Worm (Caenorhabditis elegans): ENCODE results near the gene gipc-1.

ce11 chrIII:4826606-4827005 lies 44.0 kb upstream of the gipc-1 start, which contains the start of gene F26A1.3:
- TF ChIP-seq dao-5 (tag; optimal IDR thresholded peaks at IDR 0.05) = no peak
- TF ChIP-seq him-1 (tag; optimal IDR thresholded peaks at IDR 0.05) = no peak

All from whole organism, L4/young adult.